Worm (Caenorhabditis elegans) whole organism, early embryonic: ENCODE data around the gene F36H12.10.

Source experiments
- B0310.2 ChIP-seq: sonication (generic microtip); optimal IDR thresholded peaks from 2 replicates; lab custom pipeline; 2016; ENCODE audit warnings: mild to moderate bottlenecking, missing genetic modification characterization, missing compliant biosample characterization
- F13C5.2 ChIP-seq: sonication (generic microtip); optimal IDR thresholded peaks from 2 replicates; lab custom pipeline; 2017; ENCODE audit warnings: mild to moderate bottlenecking, missing genetic modification characterization, inconsistent platforms, missing compliant biosample characterization
- aly-1 ChIP-seq: sonication (generic microtip); optimal IDR thresholded peaks from 2 replicates; lab custom pipeline; 2016; ENCODE audit warnings: missing genetic modification characterization, missing compliant biosample characterization
- ama-1 ChIP-seq: fragments of 150-350 bp; optimal IDR thresholded peaks from 2 replicates; lab custom pipeline; 2014
- ceh-13 ChIP-seq: fragments of 200-800 bp; sonication (Bioruptor generic); optimal IDR thresholded peaks from 2 replicates; lab custom pipeline; 2018; ENCODE audit warnings: mild to moderate bottlenecking, missing genetic modification characterization, missing compliant biosample characterization
- ceh-36 ChIP-seq: sonication (generic microtip); optimal IDR thresholded peaks from 2 replicates; lab custom pipeline; 2016; ENCODE audit warnings: missing genetic modification characterization, inconsistent platforms, missing compliant biosample characterization
- ets-7 ChIP-seq: sonication (generic microtip); optimal IDR thresholded peaks from 2 replicates; lab custom pipeline; 2016; ENCODE audit warnings: missing genotype, missing genetic modification characterization, missing compliant biosample characterization
- flt-1 ChIP-seq: fragments of 200-800 bp; sonication (Bioruptor generic); IDR thresholded peaks from 2 replicates; pipeline ENCODE4 v1.3.6; 2022; ENCODE audit warnings: missing genetic modification characterization, missing compliant biosample characterization
- hmbx-1 ChIP-seq: sonication (generic microtip); optimal IDR thresholded peaks from 2 replicates; lab custom pipeline; 2016; ENCODE audit warnings: mild to moderate bottlenecking, missing genetic modification characterization, missing compliant biosample characterization
- hmg-4 ChIP-seq: fragments of 200-800 bp; sonication (Bioruptor generic); optimal IDR thresholded peaks from 2 replicates; lab custom pipeline; 2018; ENCODE audit warnings: mild to moderate bottlenecking, missing genetic modification characterization, missing compliant biosample characterization
- hnd-1 ChIP-seq: sonication (generic microtip); optimal IDR thresholded peaks from 2 replicates; lab custom pipeline; 2016; ENCODE audit warnings: missing genetic modification characterization, missing compliant biosample characterization
- pes-1 ChIP-seq: fragments of 200-800 bp; sonication (Bioruptor generic); IDR thresholded peaks from 2 replicates; pipeline ENCODE4 v1.3.6; 2022; ENCODE audit warnings: missing genetic modification reagents, missing genetic modification characterization, missing compliant biosample characterization
- scrt-1 ChIP-seq: fragments of 200-800 bp; sonication (Bioruptor generic); IDR thresholded peaks from 2 replicates; pipeline ENCODE4 v1.3.6; 2022; ENCODE audit warnings: missing genetic modification characterization, missing compliant biosample characterization
- sea-1 ChIP-seq: fragments of 200-800 bp; sonication (Bioruptor generic); conservative IDR thresholded peaks from 2 replicates; pipeline ENCODE4 v1.3.6; 2022; ENCODE audit warnings: missing genetic modification characterization, missing compliant biosample characterization
- tbx-11 ChIP-seq: fragments of 200-800 bp; sonication (Bioruptor generic); IDR thresholded peaks from 2 replicates; pipeline ENCODE4 v1.3.6; 2022; ENCODE audit warnings: missing genetic modification characterization, missing compliant biosample characterization
- tbx-37 ChIP-seq: fragments of 200-800 bp; sonication (Bioruptor generic); conservative IDR thresholded peaks from 2 replicates; pipeline ENCODE4 v1.3.6; 2022; ENCODE audit warnings: missing genetic modification reagents, missing genetic modification characterization, missing compliant biosample characterization
- tra-4 ChIP-seq: sonication (generic microtip); optimal IDR thresholded peaks from 2 replicates; lab custom pipeline; 2017; ENCODE audit warnings: missing genetic modification characterization, missing compliant biosample characterization

The F36H12.10 gene

ce11 chrIV:5288932-5289331 is 34.4 kb upstream of the F36H12.10 start:
- TF ChIP-seq tbx-37 (GFP tag; lab: Robert Waterston, UW) (no peak), ets-7 (no peak), tra-4 (no peak), flt-1 (GFP tag; lab: Robert Waterston, UW) (no peak), tbx-11 (GFP tag; lab: Robert Waterston, UW) (no peak), sea-1 (no peak)

ce11 chrIV:5287190-5287589 is 32.6 kb upstream of the F36H12.10 start:
- TF ChIP-seq ceh-13 (no peak), F13C5.2 (tag; lab: Kevin White, UChicago) (no peak), hnd-1 (tag; lab: Kevin White, UChicago) (no peak), sea-1 (no peak), hmbx-1 (tag; lab: Kevin White, UChicago) (no peak), tbx-37 (GFP tag; lab: Robert Waterston, UW) (no peak), tra-4 (no peak), flt-1 (GFP tag; lab: Robert Waterston, UW) (no peak), B0310.2 (no peak), pes-1 (GFP tag; lab: Robert Waterston, UW) (no peak), ama-1 (lab: Kevin White, UChicago) (no peak), tbx-11 (GFP tag; lab: Robert Waterston, UW) (no peak), ceh-36 (no peak), hmg-4 (GFP tag; lab: Kevin White, UChicago) (no peak), scrt-1 (GFP tag; lab: Robert Waterston, UW) (no peak), aly-1 (tag; lab: Kevin White, UChicago) (no peak)

- TF ChIP-seq ama-1 (lab: Kevin White, UChicago) = no peak
- no peak for TF ChIP-seq hmg-4 (GFP tag; lab: Kevin White, UChicago)
- no peak for TF ChIP-seq tbx-11 (GFP tag; lab: Robert Waterston, UW)
- no peak for TF ChIP-seq flt-1 (GFP tag; lab: Robert Waterston, UW)
- no peak for TF ChIP-seq aly-1 (tag; lab: Kevin White, UChicago)
- TF ChIP-seq hmbx-1 (tag; lab: Kevin White, UChicago) = no peak
- no peak for TF ChIP-seq ets-7
- TF ChIP-seq sea-1 = no peak
- TF ChIP-seq pes-1 (GFP tag; lab: Robert Waterston, UW) = no peak
- TF ChIP-seq ceh-13 = no peak
- no peak for TF ChIP-seq tbx-37 (GFP tag; lab: Robert Waterston, UW)
- TF ChIP-seq B0310.2 = no peak
- no peak for TF ChIP-seq tra-4
- no peak for TF ChIP-seq F13C5.2 (tag; lab: Kevin White, UChicago)
Measured at ce11 chrIV:5281457-5281856, 26.9 kb upstream of the F36H12.10 start.

ce11 chrIV:5277752-5278151 is 23.2 kb upstream of the F36H12.10 start, which contains the start of gene F36H12.17:
F36H12.17 (minus strand) TSS chrIV:5277852.
- TF ChIP-seq hmg-4 (GFP tag; lab: Kevin White, UChicago) = no peak
- TF ChIP-seq tra-4 = no peak
- no peak for TF ChIP-seq hnd-1 (tag; lab: Kevin White, UChicago)
- TF ChIP-seq ama-1 (lab: Kevin White, UChicago) = no peak
- TF ChIP-seq tbx-37 (GFP tag; lab: Robert Waterston, UW) = no peak
- no peak for TF ChIP-seq tbx-11 (GFP tag; lab: Robert Waterston, UW)
- TF ChIP-seq pes-1 (GFP tag; lab: Robert Waterston, UW) = no peak
- no peak for TF ChIP-seq ceh-13
- TF ChIP-seq ceh-36 = no peak
- no peak for TF ChIP-seq sea-1
- no peak for TF ChIP-seq F13C5.2 (tag; lab: Kevin White, UChicago)

ce11 chrIV:5274123-5274581 is 19.6 kb upstream of the F36H12.10 start, which contains the start of gene slfl-4:
slfl-4 (plus strand) TSS chrIV:5274531.
- TF ChIP-seq hmg-4 (GFP tag; lab: Kevin White, UChicago) = no peak
- TF ChIP-seq tbx-11 (GFP tag; lab: Robert Waterston, UW) = no peak
- no peak for TF ChIP-seq tra-4
- TF ChIP-seq ama-1 (lab: Kevin White, UChicago) = no peak
- TF ChIP-seq scrt-1 (GFP tag; lab: Robert Waterston, UW) = no peak
- TF ChIP-seq F13C5.2 (tag; lab: Kevin White, UChicago) = no peak
- TF ChIP-seq ceh-36 = no peak
- no peak for TF ChIP-seq tbx-37 (GFP tag; lab: Robert Waterston, UW)
- no peak for TF ChIP-seq ets-7
- TF ChIP-seq flt-1 (GFP tag; lab: Robert Waterston, UW) = no peak
- no peak for TF ChIP-seq hnd-1 (tag; lab: Kevin White, UChicago)
- TF ChIP-seq aly-1 (tag; lab: Kevin White, UChicago) = no peak
- TF ChIP-seq pes-1 (GFP tag; lab: Robert Waterston, UW) = no peak
- TF ChIP-seq hmbx-1 (tag; lab: Kevin White, UChicago) = no peak
- TF ChIP-seq sea-1 = no peak
- TF ChIP-seq ceh-13 = no peak

- TF ChIP-seq F13C5.2 (tag; lab: Kevin White, UChicago) = no peak
- TF ChIP-seq hmbx-1 (tag; lab: Kevin White, UChicago) = no peak
- no peak for TF ChIP-seq pes-1 (GFP tag; lab: Robert Waterston, UW)
- no peak for TF ChIP-seq ceh-36
- TF ChIP-seq hmg-4 (GFP tag; lab: Kevin White, UChicago) = no peak
- TF ChIP-seq tbx-11 (GFP tag; lab: Robert Waterston, UW) = no peak
- TF ChIP-seq tbx-37 (GFP tag; lab: Robert Waterston, UW) = no peak
- TF ChIP-seq flt-1 (GFP tag; lab: Robert Waterston, UW) = no peak
- no peak for TF ChIP-seq ama-1 (lab: Kevin White, UChicago)
- TF ChIP-seq scrt-1 (GFP tag; lab: Robert Waterston, UW) = no peak
Measured at ce11 chrIV:5273385-5273784, 18.8 kb upstream of the F36H12.10 start.

- TF ChIP-seq pes-1 (GFP tag; lab: Robert Waterston, UW) (no peak), hnd-1 (tag; lab: Kevin White, UChicago) (no peak), ceh-13 (no peak), F13C5.2 (tag; lab: Kevin White, UChicago) (no peak), scrt-1 (GFP tag; lab: Robert Waterston, UW) (no peak), hmg-4 (GFP tag; lab: Kevin White, UChicago) (no peak), tbx-11 (GFP tag; lab: Robert Waterston, UW) (no peak), ets-7 (no peak), sea-1 (no peak), B0310.2 (no peak), tra-4 (no peak), aly-1 (tag; lab: Kevin White, UChicago) (no peak), ceh-36 (no peak), tbx-37 (GFP tag; lab: Robert Waterston, UW) (no peak), flt-1 (GFP tag; lab: Robert Waterston, UW) (no peak), ama-1 (lab: Kevin White, UChicago) (no peak), hmbx-1 (tag; lab: Kevin White, UChicago) (no peak)
Measured at ce11 chrIV:5272518-5272917, 17.9 kb upstream of the F36H12.10 start, which contains the start of gene F36H12.3. F36H12.3 (plus strand) TSS chrIV:5272818.
